Fruit fly (Drosophila melanogaster) Kc167 (cell line): ENCODE measurements around the gene CG11839.

Experiments used
- Myc ChIP-seq: fragments of >200 bp; optimal IDR thresholded peaks from 2 replicates; lab custom pipeline; 2017; ENCODE audit warnings: missing external identifiers
- Sin3A ChIP-seq: fragments of >200 bp; optimal IDR thresholded peaks from 2 replicates; lab custom pipeline; 2018; ENCODE audit warnings: missing external identifiers
- h ChIP-seq: fragments of >200 bp; optimal IDR thresholded peaks from 3 replicates; lab custom pipeline; 2018; ENCODE audit warnings: missing external identifiers
- insv ChIP-seq: fragments of >200 bp; optimal IDR thresholded peaks from 3 replicates; lab custom pipeline; 2018; ENCODE audit warnings: missing external identifiers
- psq ChIP-seq: fragments of >200 bp; optimal IDR thresholded peaks from 2 replicates; lab custom pipeline; 2017; ENCODE audit warnings: missing external identifiers
- ttk ChIP-seq: sonication (Bioruptor generic); optimal IDR thresholded peaks from 2 replicates; lab custom pipeline; 2017; ENCODE audit warnings: missing external identifiers

CG11839 gene

dm6 chr3R:25069569-25069968 is at the start of gene CG11839, which contains the start of gene Stt3B:
CG11839 (plus strand) TSS chr3R:25069927.
Stt3B (minus strand) TSS chr3R:25069637.
- TF ChIP-seq Sin3A, result no peak

DNA sequence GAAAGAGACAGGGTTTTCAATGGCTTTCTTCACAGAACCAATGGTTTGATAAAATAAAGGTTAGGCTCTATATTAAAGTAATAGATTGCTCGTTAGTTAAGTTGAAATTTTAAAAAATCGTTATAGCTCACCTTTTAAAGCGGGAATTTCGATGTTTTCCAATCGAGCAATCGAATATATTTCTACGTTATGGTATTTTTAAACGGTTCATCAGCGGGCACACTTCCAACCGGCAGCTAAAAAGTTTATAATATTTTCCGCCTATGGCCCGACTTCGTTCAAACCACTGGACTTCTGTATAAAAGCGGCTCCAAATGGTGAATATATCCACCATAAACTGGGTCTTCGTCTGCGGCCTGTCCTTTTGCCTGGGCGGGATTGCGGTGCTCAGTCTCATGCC is 46.7 kb upstream of the CG11839 start, which contains the start of gene beta4GalT7:
Gene beta4GalT7 (plus strand): TSS at position 201 of the 400 bp plus-strand sequence.
- no peak for TF ChIP-seq insv (lab: Kevin White, UChicago)
- TF ChIP-seq psq (lab: Kevin White, UChicago), result no peak
- no peak for TF ChIP-seq h (lab: Kevin White, UChicago)
- no peak for TF ChIP-seq Myc (lab: Kevin White, UChicago)
- TF ChIP-seq ttk (lab: Kevin White, UChicago), result no peak
- no peak for TF ChIP-seq Sin3A

- TF ChIP-seq ttk (lab: Kevin White, UChicago), result no peak
- no peak for TF ChIP-seq insv (lab: Kevin White, UChicago)
- TF ChIP-seq psq (lab: Kevin White, UChicago), result no peak
- TF ChIP-seq h (lab: Kevin White, UChicago), result no peak
- no peak for TF ChIP-seq Sin3A
- no peak for TF ChIP-seq Myc (lab: Kevin White, UChicago)
Observed at dm6 chr3R:25024895-25025557, 44.7 kb upstream of the CG11839 start, which contains the start of the genes EMC6 and Hr96. EMC6 (minus strand) TSS chr3R:25025017. Hr96 (plus strand) TSS chr3R:25025235.

DNA sequence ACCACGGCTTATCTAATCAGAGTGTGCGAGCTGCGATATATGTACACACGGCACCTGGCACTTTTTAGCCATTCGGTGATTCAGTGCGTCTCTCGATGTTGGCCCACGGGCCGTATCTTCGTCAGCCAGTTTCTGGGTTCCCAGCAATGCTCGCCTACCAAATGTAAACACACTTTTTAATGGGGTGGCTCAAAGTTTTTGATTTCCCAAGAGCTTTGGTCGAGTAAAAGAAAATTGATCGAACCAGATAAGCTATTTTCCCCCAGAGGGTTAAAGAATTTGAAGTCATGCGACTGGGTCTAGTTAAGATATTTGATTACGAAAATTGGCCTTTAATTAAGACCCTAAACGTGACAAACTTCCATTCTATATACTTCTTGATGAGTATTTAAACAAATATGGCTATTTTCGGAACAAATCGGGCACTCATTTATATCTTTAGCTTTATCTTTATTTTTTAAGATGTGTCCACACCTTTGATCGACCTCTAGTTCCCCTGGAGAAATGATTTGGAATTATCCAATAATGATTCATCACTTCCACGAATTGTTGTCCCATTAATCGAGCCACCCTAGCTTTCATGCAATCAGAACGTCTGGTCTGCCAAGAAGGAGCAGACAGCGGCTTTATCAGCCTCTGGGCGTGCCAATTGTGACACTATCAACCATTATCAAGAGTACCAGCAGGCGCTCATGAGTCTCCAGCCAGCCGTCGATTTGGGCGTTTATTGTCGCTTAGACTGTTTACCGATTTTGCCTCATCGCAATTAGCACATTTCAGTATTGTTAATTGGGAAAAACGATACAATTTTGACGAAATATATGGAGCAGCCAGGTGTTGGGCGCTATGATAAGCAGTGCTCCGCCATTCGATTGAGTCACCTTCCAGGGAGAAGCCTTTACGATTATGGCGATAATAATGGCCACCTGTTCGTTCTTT is 42.2 kb upstream of the CG11839 start:
- TF ChIP-seq Sin3A (no peak), Myc (lab: Kevin White, UChicago) (no peak), ttk (lab: Kevin White, UChicago) (no peak)

DNA sequence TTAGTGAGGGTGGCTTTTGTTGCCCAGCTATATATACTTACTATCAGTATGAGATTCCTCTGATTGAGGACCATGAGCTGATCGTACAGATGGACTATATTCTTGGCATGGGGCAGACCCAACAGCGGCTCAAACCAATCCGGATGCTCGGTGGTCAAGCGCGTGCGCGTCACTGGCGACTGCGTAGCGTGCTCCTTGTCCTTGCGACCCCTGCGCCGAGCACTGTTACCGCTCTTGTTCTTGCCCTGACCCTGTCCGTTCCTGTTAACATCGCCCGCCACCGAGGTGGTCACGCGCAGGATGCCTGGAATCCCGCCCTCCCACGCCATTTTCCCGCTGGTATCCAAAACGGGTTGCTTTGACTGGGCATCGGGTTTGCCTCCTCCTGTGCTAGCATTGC is 37.0 kb upstream of the CG11839 start:
- TF ChIP-seq Myc (lab: Kevin White, UChicago) (no peak), h (lab: Kevin White, UChicago) (no peak), insv (lab: Kevin White, UChicago) (no peak), psq (lab: Kevin White, UChicago) (no peak), ttk (lab: Kevin White, UChicago) (no peak), Sin3A (no peak)

- TF ChIP-seq Myc (lab: Kevin White, UChicago) (no peak), Sin3A (no peak), psq (lab: Kevin White, UChicago) (no peak), ttk (lab: Kevin White, UChicago) (no peak), h (lab: Kevin White, UChicago) (no peak), insv (lab: Kevin White, UChicago) (no peak)
Observed at dm6 chr3R:25033142-25033586, 36.6 kb upstream of the CG11839 start, which contains the start of gene Smg6. Smg6 (minus strand) TSS chr3R:25033465.

dm6 chr3R:25036644-25037043 is 33.1 kb upstream of the CG11839 start, which contains the start of gene CG31115:
CG31115 (plus strand) TSS chr3R:25036944.
- no peak for TF ChIP-seq Myc (lab: Kevin White, UChicago)
- TF ChIP-seq insv (lab: Kevin White, UChicago), result no peak
- TF ChIP-seq psq (lab: Kevin White, UChicago), result no peak
- no peak for TF ChIP-seq Sin3A
- TF ChIP-seq h (lab: Kevin White, UChicago), result no peak
- no peak for TF ChIP-seq ttk (lab: Kevin White, UChicago)

- TF ChIP-seq Myc (lab: Kevin White, UChicago) (no peak), psq (lab: Kevin White, UChicago) (no peak), h (lab: Kevin White, UChicago) (no peak), ttk (lab: Kevin White, UChicago) (no peak), insv (lab: Kevin White, UChicago) (no peak), Sin3A (no peak)
Observed at dm6 chr3R:25039028-25039476, 30.7 kb upstream of the CG11839 start, which contains the start of the genes Ythdf and bai. Ythdf (minus strand) TSS chr3R:25039249. bai (plus strand) TSS chr3R:25039374.

DNA sequence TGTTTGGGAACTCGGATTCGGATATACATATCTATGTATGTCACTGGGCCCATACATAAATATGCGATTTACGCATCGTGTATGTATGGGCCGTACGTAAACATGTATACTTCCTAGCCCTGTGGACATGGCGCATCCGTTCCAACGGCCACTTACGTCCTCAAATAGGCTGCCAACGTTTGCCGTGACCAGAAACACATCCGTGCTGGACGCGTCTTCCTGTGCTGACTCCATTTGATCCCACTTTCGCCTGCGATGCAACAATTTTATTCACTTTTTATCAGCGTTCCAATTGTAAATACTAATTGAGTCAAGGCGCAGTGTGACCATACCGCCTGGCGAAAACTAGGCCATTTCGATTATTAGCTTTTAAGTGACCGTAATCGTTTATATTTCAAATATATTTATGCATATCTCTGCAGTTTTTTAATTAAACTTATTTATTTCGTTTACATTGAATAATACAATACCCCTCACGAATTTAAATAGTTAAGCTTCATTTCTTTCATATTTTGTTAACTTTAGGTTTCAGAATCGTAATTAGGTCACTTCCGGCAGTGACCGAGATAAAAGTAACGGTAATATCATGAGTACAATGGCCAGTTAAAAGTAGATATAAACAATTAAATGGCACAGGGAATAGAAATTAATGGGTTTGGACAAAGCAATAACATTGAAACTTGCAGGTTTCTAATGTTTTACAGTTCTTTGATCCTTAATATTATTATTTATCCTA is 24.7 kb upstream of the CG11839 start, which contains the start of gene 5PtaseI:
Gene 5PtaseI (minus strand): TSS at position 336 of the 736 bp plus-strand sequence.
- TF ChIP-seq Sin3A, result no peak
- no peak for TF ChIP-seq insv (lab: Kevin White, UChicago)
- no peak for TF ChIP-seq ttk (lab: Kevin White, UChicago)
- no peak for TF ChIP-seq h (lab: Kevin White, UChicago)
- no peak for TF ChIP-seq Myc (lab: Kevin White, UChicago)
- TF ChIP-seq psq (lab: Kevin White, UChicago), result no peak

- TF ChIP-seq ttk (lab: Kevin White, UChicago) (no peak), insv (lab: Kevin White, UChicago) (no peak), h (lab: Kevin White, UChicago) (no peak), Sin3A (no peak), Myc (lab: Kevin White, UChicago) (no peak), psq (lab: Kevin White, UChicago) (no peak)
Observed at dm6 chr3R:25046023-25046422, 23.7 kb upstream of the CG11839 start, which contains the start of gene CG11786. CG11786 (plus strand) TSS chr3R:25046323.
